Worm (Caenorhabditis elegans) whole organism, early embryonic: Measurements from ENCODE around the gene irg-1.

Experiments used
- ama-1 ChIP-seq: fragments of 150-350 bp; optimal IDR thresholded peaks from 2 replicates; lab custom pipeline; 2014
- ceh-36 ChIP-seq: sonication (generic microtip); optimal IDR thresholded peaks from 2 replicates; lab custom pipeline; 2016; ENCODE audit warnings: missing genetic modification characterization, inconsistent platforms, missing compliant biosample characterization
- flt-1 ChIP-seq: fragments of 200-800 bp; sonication (Bioruptor generic); IDR thresholded peaks from 2 replicates; pipeline ENCODE4 v1.3.6; 2022; ENCODE audit warnings: missing genetic modification characterization, missing compliant biosample characterization
- tra-4 ChIP-seq: sonication (generic microtip); optimal IDR thresholded peaks from 2 replicates; lab custom pipeline; 2017; ENCODE audit warnings: missing genetic modification characterization, missing compliant biosample characterization

- TF ChIP-seq ceh-36 (tag; lab: Kevin White, UChicago) (no peak), tra-4 (tag; lab: Kevin White, UChicago) (no peak), ama-1 (lab: Kevin White, UChicago) (no peak), flt-1 (no peak)
Observed at ce11 chrV:3505745-3506144, 17.6 kb upstream of the irg-1 start.
